Worm (Caenorhabditis elegans) whole organism, L4/young adult: ENCODE results near the gene C29F9.6.

Source experiments
- W03F9.2 ChIP-seq: fragments of 150-350 bp; optimal IDR thresholded peaks from 2 replicates; lab custom pipeline; 2014; ENCODE audit warnings: missing biosample characterization, missing genetic modification characterization
- dao-5 ChIP-seq: sonication (generic microtip); optimal IDR thresholded peaks from 2 replicates; lab custom pipeline; 2016; ENCODE audit warnings: missing genotype, missing genetic modification characterization, moderate library complexity, missing compliant biosample characterization
- him-1 ChIP-seq: sonication (generic microtip); optimal IDR thresholded peaks from 2 replicates; lab custom pipeline; 2016; ENCODE audit warnings: missing genotype, missing genetic modification reagents, missing genetic modification characterization, missing compliant biosample characterization

- TF ChIP-seq him-1 (tag; lab: Kevin White, UChicago) (no peak), dao-5 (tag; lab: Kevin White, UChicago) (no peak), W03F9.2 (tag; lab: Kevin White, UChicago) (no peak)
Measured at ce11 chrIII:96196-96595, 18.5 kb upstream of the C29F9.6 start.
